Worm (Caenorhabditis elegans) whole organism, young adult: ENCODE data around the gene vps-29.

Experiments
- F52B5.7 ChIP-seq: sonication (generic microtip); optimal IDR thresholded peaks from 2 replicates; lab custom pipeline; 2016; ENCODE audit warnings: mild to moderate bottlenecking, missing genetic modification characterization, missing compliant biosample characterization
- rpc-1 ChIP-seq, 2 experiments: fragments of 150-350 bp in 1 of 2; sonication (generic microtip) in 1 of 2; optimal IDR thresholded peaks; 2 replicates each; lab custom pipeline; 2014 to 2018; ENCODE audit warnings: missing biosample characterization in 1 of 2, missing genetic modification characterization in 1 of 2, missing genetic modification reagents in 1 of 2, missing genotype in 1 of 2
- snpc-4 ChIP-seq, 5 experiments: fragments of 150-350 bp in 1 of 5; sonication (generic microtip) in 4 of 5; optimal IDR thresholded peaks; 2 replicates each; lab custom pipeline; 2014 to 2018; ENCODE audit warnings: missing genetic modification characterization in 5 of 5, missing biosample characterization in 3 of 5, antibody characterized with exemption in 2 of 5, mild to moderate bottlenecking in 2 of 5, missing compliant biosample characterization in 2 of 5, missing genotype in 2 of 5, moderate library complexity in 2 of 5, missing genetic modification reagents in 1 of 5

ce11 chrIII:10112958-10113357, at the start of gene vps-29:
- TF ChIP-seq F52B5.7 (tag; lab: Kevin White, UChicago), result no peak
- no peak for TF ChIP-seq snpc-4 (GFP tag; optimal IDR thresholded peaks at IDR 0.05; lab: Kevin White, UChicago)
- TF ChIP-seq snpc-4 (tag; optimal IDR thresholded peaks at IDR 0.05; lab: Kevin White, UChicago), result no peak
- TF ChIP-seq rpc-1 (optimal IDR thresholded peaks at IDR 0.05; lab: Kevin White, UChicago), result no peak
- no peak for TF ChIP-seq rpc-1 (tag; optimal IDR thresholded peaks at IDR 0.05; lab: Kevin White, UChicago)
